Worm (Caenorhabditis elegans): ENCODE measurements around the gene zip-3.

- no peak for TF ChIP-seq F13C5.2 (tag; optimal IDR thresholded peaks at IDR 0.05)
- TF ChIP-seq ama-1 (optimal IDR thresholded peaks at IDR 0.05), result no peak
- no peak for TF ChIP-seq tbx-11 (GFP tag; IDR thresholded peaks at IDR 0.05)
- TF ChIP-seq flt-1 (GFP tag; IDR thresholded peaks at IDR 0.05), result no peak
- TF ChIP-seq pes-1 (GFP tag; IDR thresholded peaks at IDR 0.05), result no peak
- no peak for TF ChIP-seq B0310.2 (tag; optimal IDR thresholded peaks at IDR 0.05)
- no peak for TF ChIP-seq ceh-36 (tag; optimal IDR thresholded peaks at IDR 0.05)
- no peak for TF ChIP-seq sea-1 (GFP tag; conservative IDR thresholded peaks at IDR 0.05)
These were observed 16.3 kb upstream of the zip-3 start, which contains the start of gene Y39G8B.1 for ce11 chrII:13973514-13973913.
